Fruit fly (Drosophila melanogaster): ENCODE results near the gene jigr1.

- TF ChIP-seq sv (GFP tag; optimal IDR thresholded peaks at IDR 0.05) = no peak
- no peak for TF ChIP-seq foxo (GFP tag; optimal IDR thresholded peaks at IDR 0.05)
- TF ChIP-seq Abd-B (GFP tag; optimal IDR thresholded peaks at IDR 0.05) = no peak
- no peak for TF ChIP-seq pan (optimal IDR thresholded peaks at IDR 0.05)
- no peak for TF ChIP-seq Hr83 (GFP tag; optimal IDR thresholded peaks at IDR 0.05; ENCODE audit: poor library complexity, severe bottlenecking)
- TF ChIP-seq Dif (GFP tag; optimal IDR thresholded peaks at IDR 0.05; ENCODE audit: partially characterized antibody) = no peak
- TF ChIP-seq br (GFP tag; optimal IDR thresholded peaks at IDR 0.05) = no peak
- TF ChIP-seq Hr78 (GFP tag; optimal IDR thresholded peaks at IDR 0.05) = no peak
- TF ChIP-seq ey (GFP tag; optimal IDR thresholded peaks at IDR 0.05) = no peak
- no peak for TF ChIP-seq usp (GFP tag; optimal IDR thresholded peaks at IDR 0.05)
- no peak for TF ChIP-seq lola (GFP tag; optimal IDR thresholded peaks at IDR 0.05)
These were observed 11.6 kb upstream of the jigr1 start for dm6 chr3R:25625940-25626624.
